Worm (Caenorhabditis elegans): ENCODE data around the gene lab-2.

Gene lab-2

DNA sequence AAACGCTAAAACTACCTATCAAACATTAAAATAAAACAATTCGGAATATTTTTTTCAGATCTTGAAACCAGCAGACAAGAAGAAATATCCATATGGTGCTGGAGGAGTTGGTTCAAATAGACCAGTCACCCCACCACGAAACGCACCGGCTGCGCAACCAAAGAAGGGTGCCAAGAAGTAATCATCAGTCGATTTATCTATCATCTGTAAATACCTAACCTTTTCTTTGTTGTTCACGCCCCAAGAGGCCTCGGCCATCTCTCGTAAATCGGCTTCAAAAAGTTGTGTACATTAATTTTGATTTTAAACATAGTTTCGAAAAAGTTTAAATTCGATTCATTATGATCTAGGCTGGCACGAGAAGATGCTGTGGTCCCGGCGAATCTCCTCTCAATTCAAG is 8.6 kb upstream of the lab-2 start (continued):
- TF ChIP-seq C06A6.2 (GFP tag; conservative IDR thresholded peaks at IDR 0.05), result no peak
- TF ChIP-seq rec-8 (tag; optimal IDR thresholded peaks at IDR 0.05), result no peak

ce11 chrIII:7336214-7336613 is 6.8 kb upstream of the lab-2 start, which contains the start of gene gsp-2:
Gene gsp-2 (plus strand): TSS chrIII:7336587.
- no peak for TF ChIP-seq snpc-1.3 (tag; optimal IDR thresholded peaks at IDR 0.05; ENCODE audit: insufficient read depth)
- TF ChIP-seq cebp-1 (GFP tag; IDR thresholded peaks at IDR 0.05), result no peak
- TF ChIP-seq cebp-1 (tag; optimal IDR thresholded peaks at IDR 0.05), result peak; percentile 69
- TF ChIP-seq ceh-91 (GFP tag; IDR thresholded peaks at IDR 0.05), result peak; percentile 36; the same call in 1 of the 2 replicates
- no peak for TF ChIP-seq ztf-6 (GFP tag; IDR thresholded peaks at IDR 0.05)
- no peak for TF ChIP-seq sea-2 (GFP tag; IDR thresholded peaks at IDR 0.05)
- TF ChIP-seq lin-40 (tag; optimal IDR thresholded peaks at IDR 0.05), result peak; percentile 6
- no peak for TF ChIP-seq lin-35 (GFP tag; optimal IDR thresholded peaks at IDR 0.05)
- TF ChIP-seq rcor-1 (GFP tag; IDR thresholded peaks at IDR 0.05), result no peak
- no peak for TF ChIP-seq snpc-4 (GFP tag; optimal IDR thresholded peaks at IDR 0.05)
- TF ChIP-seq snpc-4 (tag; optimal IDR thresholded peaks at IDR 0.05), result peak in 3 of 4 experiments; percentile 10 to 45 (median 35)
- TF ChIP-seq F33H1.4 (GFP tag; IDR thresholded peaks at IDR 0.05), result peak; percentile 90
- TF ChIP-seq hlh-12 (tag; optimal IDR thresholded peaks at IDR 0.05), result no peak
- no peak for TF ChIP-seq F39B2.1 (GFP tag; IDR thresholded peaks at IDR 0.05)
- TF ChIP-seq B0035.1 (tag; optimal IDR thresholded peaks at IDR 0.05), result no peak
- no peak for TF ChIP-seq F52B5.7 (tag; optimal IDR thresholded peaks at IDR 0.05)
- TF ChIP-seq dpl-1 (GFP tag; optimal IDR thresholded peaks at IDR 0.05), result peak; percentile 13
- TF ChIP-seq bed-1 (GFP tag; IDR thresholded peaks at IDR 0.05), result no peak
- TF ChIP-seq nhr-80 (tag; optimal IDR thresholded peaks at IDR 0.05), result peak; percentile 84
- 0 out of 2 replicates have a peak, but pooled peaks have one; percentile 34 for TF ChIP-seq lin-26 (GFP tag; IDR thresholded peaks at IDR 0.05)
- TF ChIP-seq pha-4 (tag; optimal IDR thresholded peaks at IDR 0.05), result peak; percentile 3
- TF ChIP-seq tlf-1 (GFP tag; optimal IDR thresholded peaks at IDR 0.05), result peak; percentile 5
- TF ChIP-seq B0336.3 (GFP tag; IDR thresholded peaks at IDR 0.05), result peak; percentile 28; the same call in 1 of the 2 replicates
- TF ChIP-seq ama-1 (optimal IDR thresholded peaks at IDR 0.05), result no peak
- no peak for TF ChIP-seq ama-1 (GFP tag; optimal IDR thresholded peaks at IDR 0.05)
- TF ChIP-seq F57A8.1 (GFP tag; optimal IDR thresholded peaks at IDR 0.05), result no peak
- no peak; the same call in 1 of the 2 replicates for TF ChIP-seq D2030.7 (GFP tag; IDR thresholded peaks at IDR 0.05)
- TF ChIP-seq F37B4.10 (GFP tag; IDR thresholded peaks at IDR 0.05), result no peak
- TF ChIP-seq attf-6 (GFP tag; IDR thresholded peaks at IDR 0.05), result no peak
- TF ChIP-seq ets-4 (GFP tag; optimal IDR thresholded peaks at IDR 0.05), result no peak
- TF ChIP-seq ekl-4 (GFP tag; IDR thresholded peaks at IDR 0.05), result no peak
- TF ChIP-seq snpc-3.4 (tag; optimal IDR thresholded peaks at IDR 0.05), result peak; percentile 43
- TF ChIP-seq rec-8 (tag; optimal IDR thresholded peaks at IDR 0.05), result no peak
- no peak for TF ChIP-seq F55B11.4 (tag; optimal IDR thresholded peaks at IDR 0.05; ENCODE audit: borderline replicate concordance, insufficient read depth)
- TF ChIP-seq ceh-79 (tag; optimal IDR thresholded peaks at IDR 0.05), result no peak
- TF ChIP-seq K11D2.4 (GFP tag; IDR thresholded peaks at IDR 0.05), result no peak
- TF ChIP-seq sptf-2 (GFP tag; optimal IDR thresholded peaks at IDR 0.05), result no peak
- no peak for TF ChIP-seq aptf-3 (GFP tag; IDR thresholded peaks at IDR 0.05)
- no peak for TF ChIP-seq C17E4.6 (GFP tag; IDR thresholded peaks at IDR 0.05)
- peak; percentile 51 for TF ChIP-seq atf-7 (tag; optimal IDR thresholded peaks at IDR 0.05)
- TF ChIP-seq madf-3 (GFP tag; IDR thresholded peaks at IDR 0.05), result 0 out of 2 replicates have a peak, but pooled peaks have one; percentile 34
- TF ChIP-seq hsf-1 (GFP tag; IDR thresholded peaks at IDR 0.05), result no peak
- TF ChIP-seq ztf-25 (GFP tag; IDR thresholded peaks at IDR 0.05), result no peak
- no peak for TF ChIP-seq ztf-3 (GFP tag; optimal IDR thresholded peaks at IDR 0.05)
- TF ChIP-seq mel-28 (tag; optimal IDR thresholded peaks at IDR 0.05; ENCODE audit: borderline replicate concordance), result no peak
- TF ChIP-seq F23B12.7 (tag; optimal IDR thresholded peaks at IDR 0.05; ENCODE audit: insufficient read depth), result peak; percentile 71
